Fruit fly (Drosophila melanogaster) whole organism, embryonic: ENCODE data around the gene CG11997.

Experiments
- Abd-B ChIP-seq: fragments of 200-800 bp; sonication (Bioruptor generic); optimal IDR thresholded peaks from 2 replicates; lab custom pipeline; 2018; ENCODE audit warnings: missing biosample characterization, mild to moderate bottlenecking, missing genetic modification characterization, moderate library complexity
- Atf-2 ChIP-seq: fragments of 200-800 bp; sonication (Bioruptor generic); optimal IDR thresholded peaks from 2 replicates; lab custom pipeline; 2016; ENCODE audit warnings: missing biosample characterization, missing genetic modification characterization
- CG10209 ChIP-seq: fragments of 200-800 bp; sonication (Bioruptor generic); optimal IDR thresholded peaks from 3 replicates; lab custom pipeline; 2017; ENCODE audit warnings: missing biosample characterization, mild to moderate bottlenecking, missing genetic modification characterization, missing genetic modification reagents
- CG10462 ChIP-seq: fragments of 200-800 bp; sonication (Bioruptor generic); optimal IDR thresholded peaks from 2 replicates; lab custom pipeline; 2016; ENCODE audit warnings: missing biosample characterization, missing genetic modification characterization
- CG10543 ChIP-seq: fragments of 200-800 bp; sonication (Bioruptor generic); optimal IDR thresholded peaks from 3 replicates; lab custom pipeline; 2017; ENCODE audit warnings: missing biosample characterization, mild to moderate bottlenecking, missing genetic modification characterization, moderate library complexity
- CG11695 ChIP-seq: fragments of 200-800 bp; sonication (Bioruptor generic); IDR thresholded peaks from 3 replicates; pipeline ENCODE4 v1.3.6; 2022; ENCODE audit warnings: missing biosample characterization, missing genetic modification characterization
- CG12104 ChIP-seq: fragments of 200-800 bp; sonication (Bioruptor generic); optimal IDR thresholded peaks from 3 replicates; lab custom pipeline; 2016; ENCODE audit warnings: missing biosample characterization, missing genetic modification characterization
- CG12236 ChIP-seq: fragments of 200-800 bp; sonication (Bioruptor generic); optimal IDR thresholded peaks from 2 replicates; lab custom pipeline; 2016; ENCODE audit warnings: missing biosample characterization, missing genetic modification characterization
- CG1233 ChIP-seq: fragments of 200-800 bp; sonication (Bioruptor generic); optimal IDR thresholded peaks from 4 replicates; lab custom pipeline; 2018; ENCODE audit warnings: missing biosample characterization, mild to moderate bottlenecking, missing genetic modification characterization
- CG16815 ChIP-seq: fragments of 200-800 bp; sonication (Bioruptor generic); optimal IDR thresholded peaks from 3 replicates; lab custom pipeline; 2017; ENCODE audit warnings: missing biosample characterization, mild to moderate bottlenecking, missing genetic modification characterization
- CG2116 ChIP-seq: fragments of 200-800 bp; sonication (Bioruptor generic); optimal IDR thresholded peaks from 3 replicates; lab custom pipeline; 2018; ENCODE audit warnings: missing biosample characterization, mild to moderate bottlenecking, missing genetic modification characterization
- CG2678 ChIP-seq: fragments of 200-800 bp; sonication (Bioruptor generic); optimal IDR thresholded peaks from 3 replicates; lab custom pipeline; 2019; ENCODE audit warnings: missing biosample characterization, mild to moderate bottlenecking, missing genetic modification characterization, moderate library complexity
- CG3163 ChIP-seq: fragments of 200-800 bp; sonication (Bioruptor generic); optimal IDR thresholded peaks from 3 replicates; lab custom pipeline; 2016; ENCODE audit warnings: missing biosample characterization, missing genetic modification characterization
- CG34422 ChIP-seq: fragments of 200-800 bp; sonication (Bioruptor generic); IDR thresholded peaks from 3 replicates; pipeline ENCODE4 v1.3.6; 2022; ENCODE audit warnings: missing biosample characterization, missing genetic modification characterization
- CG4360 ChIP-seq: fragments of 200-800 bp; sonication (Bioruptor generic); IDR thresholded peaks from 2 replicates; pipeline ENCODE4 v1.3.6; 2022; ENCODE audit warnings: missing biosample characterization, missing genetic modification characterization
- CG8281 ChIP-seq: fragments of 200-800 bp; sonication (Bioruptor generic); optimal IDR thresholded peaks from 2 replicates; lab custom pipeline; 2018; ENCODE audit warnings: missing biosample characterization, mild to moderate bottlenecking, missing genetic modification characterization, moderate library complexity
- CG8478 ChIP-seq: fragments of >200 bp; optimal IDR thresholded peaks from 2 replicates; lab custom pipeline; 2018
- CG9932 ChIP-seq: fragments of 200-800 bp; sonication (Bioruptor generic); IDR thresholded peaks from 2 replicates; pipeline ENCODE4 v1.3.6; 2022; ENCODE audit warnings: missing biosample characterization, missing genetic modification characterization
- CHES-1-like ChIP-seq: fragments of 200-800 bp; sonication (Bioruptor generic); optimal IDR thresholded peaks from 2 replicates; lab custom pipeline; 2016; ENCODE audit warnings: missing biosample characterization, missing genetic modification characterization
- Dip3 ChIP-seq: fragments of 200-800 bp; sonication (Bioruptor generic); optimal IDR thresholded peaks from 3 replicates; lab custom pipeline; 2016; ENCODE audit warnings: missing biosample characterization, missing genetic modification characterization
- GATAe ChIP-seq: fragments of 200-800 bp; sonication (Bioruptor generic); conservative IDR thresholded peaks from 2 replicates; pipeline ENCODE4 v1.3.6; 2022; ENCODE audit warnings: missing biosample characterization, missing genetic modification characterization
- HmgZ ChIP-seq: fragments of 200-800 bp; sonication (Bioruptor generic); optimal IDR thresholded peaks from 2 replicates; lab custom pipeline; 2018; ENCODE audit warnings: missing biosample characterization, mild to moderate bottlenecking, missing genetic modification characterization
- Hr51 ChIP-seq, 2 experiments: fragments of 200-800 bp; sonication (Bioruptor generic); optimal IDR thresholded peaks; 2 replicates in 1 of 2; 3 replicates in 1 of 2; lab custom pipeline; 2016 to 2018; ENCODE audit warnings: missing biosample characterization in 2 of 2, missing genetic modification characterization in 2 of 2, mild to moderate bottlenecking in 1 of 2, moderate library complexity in 1 of 2
- Hr78 ChIP-seq, 2 experiments: fragments of 200-800 bp in 1 of 2; fragments of >200 bp in 1 of 2; sonication (Bioruptor generic) in 1 of 2; optimal IDR thresholded peaks; 2 replicates each; lab custom pipeline; 2017 to 2019; ENCODE audit warnings: missing biosample characterization in 2 of 2, missing genetic modification characterization in 2 of 2, mild to moderate bottlenecking in 1 of 2, moderate library complexity in 1 of 2
- MBD-R2 ChIP-seq: fragments of 200-800 bp; sonication (Bioruptor generic); IDR thresholded peaks from 2 replicates; pipeline ENCODE4 v1.3.6; 2022; ENCODE audit warnings: missing biosample characterization, missing genetic modification characterization
- Rfx ChIP-seq: fragments of 200-800 bp; sonication (Bioruptor generic); IDR thresholded peaks from 2 replicates; pipeline ENCODE4 v1.3.6; 2022; ENCODE audit warnings: missing biosample characterization, missing genetic modification characterization
- Side ChIP-seq: fragments of 200-800 bp; sonication (Bioruptor generic); optimal IDR thresholded peaks from 2 replicates; lab custom pipeline; 2016; ENCODE audit warnings: missing biosample characterization, missing genetic modification characterization
- Trl ChIP-seq, 3 experiments: fragments of >200 bp in 2 of 3; fragments of 200-800 bp in 1 of 3; sonication (Bioruptor generic) in 1 of 3; optimal IDR thresholded peaks; 2 replicates in 1 of 3; 3 replicates in 2 of 3; lab custom pipeline; 2016 to 2017; ENCODE audit warnings: missing biosample characterization in 1 of 3, missing genetic modification characterization in 1 of 3
- bsh ChIP-seq, 2 experiments: fragments of 200-800 bp; sonication (Bioruptor generic); optimal IDR thresholded peaks; 2 replicates each; lab custom pipeline; 2017 to 2018; ENCODE audit warnings: mild to moderate bottlenecking in 2 of 2, missing biosample characterization in 2 of 2, missing genetic modification characterization in 2 of 2, moderate library complexity in 1 of 2
- crc ChIP-seq: fragments of 200-800 bp; sonication (Bioruptor generic); optimal IDR thresholded peaks from 2 replicates; lab custom pipeline; 2016; ENCODE audit warnings: missing biosample characterization, missing genetic modification characterization
- eve ChIP-seq, 2 experiments: fragments of >200 bp; optimal IDR thresholded peaks; 2 replicates each; lab custom pipeline; 2017; ENCODE audit warnings: missing biosample characterization in 2 of 2, missing genetic modification characterization in 2 of 2
- gsb ChIP-seq: fragments of 200-800 bp; sonication (Bioruptor generic); IDR thresholded peaks from 2 replicates; pipeline ENCODE4 v1.3.6; 2022; ENCODE audit warnings: missing biosample characterization, missing genetic modification characterization
- lbe ChIP-seq: fragments of 200-800 bp; sonication (Bioruptor generic); optimal IDR thresholded peaks from 2 replicates; lab custom pipeline; 2016; ENCODE audit warnings: missing biosample characterization, mild to moderate bottlenecking, missing genetic modification characterization
- lola ChIP-seq, 3 experiments: fragments of >200 bp in 2 of 3; fragments of 200-800 bp in 1 of 3; sonication (Bioruptor generic) in 1 of 3; optimal IDR thresholded peaks; 2 replicates each; lab custom pipeline; 2017 to 2019; ENCODE audit warnings: missing biosample characterization in 3 of 3, missing genetic modification characterization in 3 of 3, mild to moderate bottlenecking in 1 of 3, moderate library complexity in 1 of 3
- mld ChIP-seq: fragments of 200-800 bp; sonication (Bioruptor generic); IDR thresholded peaks from 3 replicates; pipeline ENCODE4 v1.3.6; 2022; ENCODE audit warnings: missing biosample characterization, missing genetic modification characterization; ENCODE audit not compliant: partially characterized antibody
- nom ChIP-seq: fragments of 200-800 bp; sonication (Bioruptor generic); optimal IDR thresholded peaks from 2 replicates; lab custom pipeline; 2017; ENCODE audit warnings: missing biosample characterization, missing genetic modification characterization, mild to moderate bottlenecking, moderate library complexity, missing genetic modification reagents
- org-1 ChIP-seq: fragments of 200-800 bp; sonication (Bioruptor generic); optimal IDR thresholded peaks from 2 replicates; lab custom pipeline; 2017; ENCODE audit warnings: missing biosample characterization, missing genetic modification characterization
- phol ChIP-seq: fragments of 200-800 bp; sonication (Bioruptor generic); optimal IDR thresholded peaks from 3 replicates; lab custom pipeline; 2018; ENCODE audit warnings: missing biosample characterization, mild to moderate bottlenecking, missing genetic modification characterization, moderate library complexity
- pros ChIP-seq: fragments of 200-800 bp; sonication (Bioruptor generic); optimal IDR thresholded peaks from 3 replicates; lab custom pipeline; 2019; ENCODE audit warnings: missing biosample characterization, mild to moderate bottlenecking, missing genetic modification characterization, moderate library complexity
- sens ChIP-seq: fragments of 200-800 bp; sonication (Bioruptor generic); peaks from one replicate; lab custom pipeline; 2016; ENCODE audit warnings: missing biosample characterization, missing genetic modification characterization
- sens-2 ChIP-seq: fragments of 200-800 bp; sonication (Bioruptor generic); IDR thresholded peaks from 2 replicates; pipeline ENCODE4 v1.3.6; 2022; ENCODE audit warnings: missing biosample characterization, missing genetic modification characterization
- seq ChIP-seq: fragments of 200-800 bp; sonication (Bioruptor generic); IDR thresholded peaks from 2 replicates; pipeline ENCODE4 v1.3.6; 2022; ENCODE audit warnings: missing biosample characterization, missing genetic modification characterization
- sisA ChIP-seq: fragments of 200-800 bp; sonication (Bioruptor generic); IDR thresholded peaks from 2 replicates; pipeline ENCODE4 v1.3.6; 2022; ENCODE audit warnings: missing biosample characterization, missing genetic modification characterization
- stwl ChIP-seq: fragments of 200-800 bp; sonication (Bioruptor generic); optimal IDR thresholded peaks from 3 replicates; lab custom pipeline; 2018; ENCODE audit warnings: missing biosample characterization, mild to moderate bottlenecking, missing genetic modification characterization, moderate library complexity
- twi ChIP-seq: fragments of 200-800 bp; optimal IDR thresholded peaks from 2 replicates; lab custom pipeline; 2019; ENCODE audit warnings: missing biosample characterization, mild to moderate bottlenecking, missing genetic modification characterization, moderate library complexity
- unc-4 ChIP-seq: fragments of 200-800 bp; sonication (Bioruptor generic); IDR thresholded peaks from 2 replicates; pipeline ENCODE4 v1.3.6; 2022; ENCODE audit warnings: missing biosample characterization, missing genetic modification characterization; ENCODE audit not compliant: partially characterized antibody
- vfl ChIP-seq: fragments of 200-800 bp; sonication (Bioruptor generic); optimal IDR thresholded peaks from 2 replicates; lab custom pipeline; 2016; ENCODE audit warnings: missing biosample characterization, missing genetic modification characterization
- yki ChIP-seq: fragments of >200 bp; optimal IDR thresholded peaks from 3 replicates; lab custom pipeline; 2018
- zen2 ChIP-seq: fragments of 200-800 bp; sonication (Bioruptor generic); IDR thresholded peaks from 3 replicates; pipeline ENCODE4 v1.3.6; 2022; ENCODE audit warnings: missing biosample characterization, missing genetic modification characterization; ENCODE audit not compliant: partially characterized antibody

CG11997 gene

dm6 chr3R:9222355-9222754, 45.0 kb downstream of the CG11997 start:
- TF ChIP-seq nom (GFP tag; lab: Kevin White, UChicago) (peak; percentile 31), bsh (GFP tag; optimal IDR thresholded peaks at IDR 0.05; lab: Kevin White, UChicago) (peak in 1 of 2 experiments; percentile 41), seq (GFP tag; lab: Robert Waterston, UW) (no peak)

dm6 chr3R:9224807-9225206, 47.5 kb downstream of the CG11997 start:
- TF ChIP-seq gsb (GFP tag; lab: Robert Waterston, UW) = no peak
- TF ChIP-seq CG12236 = peak; percentile 31
- peak; percentile 40 for TF ChIP-seq CG1233
- peak; percentile 63 for TF ChIP-seq CG10462 (GFP tag; lab: Kevin White, UChicago)
- peak; percentile 62 for TF ChIP-seq Abd-B (GFP tag; lab: Kevin White, UChicago)
- TF ChIP-seq MBD-R2 = no peak
- no peak for TF ChIP-seq eve (GFP tag; optimal IDR thresholded peaks at IDR 0.05; lab: Kevin White, UChicago)
- no peak for TF ChIP-seq crc
- TF ChIP-seq CG10543 (GFP tag; lab: Kevin White, UChicago) = no peak
- TF ChIP-seq sens-2 (GFP tag; lab: Robert Waterston, UW) = no peak
- TF ChIP-seq lbe (GFP tag; lab: Kevin White, UChicago) = no peak
- no peak for TF ChIP-seq zen2 (GFP tag; lab: Robert Waterston, UW)
- no peak for TF ChIP-seq Trl (optimal IDR thresholded peaks at IDR 0.05; lab: Kevin White, UChicago)
- peak; percentile 56 for TF ChIP-seq Trl (GFP tag; optimal IDR thresholded peaks at IDR 0.05; lab: Kevin White, UChicago)
- 0 out of 2 replicates have a peak, but pooled peaks have one; percentile 6 for TF ChIP-seq CG4360 (GFP tag; lab: Robert Waterston, UW)
- TF ChIP-seq CG34422 (GFP tag; lab: Robert Waterston, UW) = peak; percentile 61; the same call in 2 of the 3 replicates
- peak; percentile 41 for TF ChIP-seq CG9932
- peak in 1 of 3 experiments; percentile 53 for TF ChIP-seq lola (GFP tag; optimal IDR thresholded peaks at IDR 0.05; lab: Kevin White, UChicago)
- TF ChIP-seq Rfx (GFP tag; lab: Robert Waterston, UW) = peak; percentile 65
- TF ChIP-seq phol (tag; lab: Kevin White, UChicago) = peak; percentile 69
- peak; percentile 75; the same call in 1 of the 2 replicates for TF ChIP-seq sisA (GFP tag; lab: Robert Waterston, UW)
- TF ChIP-seq CG11695 (GFP tag; lab: Robert Waterston, UW) = peak; percentile 87
- TF ChIP-seq CG10209 (GFP tag; lab: Kevin White, UChicago) = peak; percentile 59
- TF ChIP-seq vfl (GFP tag; lab: Kevin White, UChicago) = no peak
- TF ChIP-seq CG8281 = peak; percentile 35
- TF ChIP-seq CG8478 = no peak
- no peak for TF ChIP-seq pros (GFP tag; lab: Kevin White, UChicago)
- TF ChIP-seq Hr78 (GFP tag; optimal IDR thresholded peaks at IDR 0.05; lab: Kevin White, UChicago) = no peak
- peak; percentile 94 for TF ChIP-seq sens (GFP tag; lab: Kevin White, UChicago)
- no peak for TF ChIP-seq unc-4 (GFP tag; lab: Robert Waterston, UW)
- no peak for TF ChIP-seq CHES-1-like (GFP tag; lab: Kevin White, UChicago)
- peak; percentile 65 for TF ChIP-seq CG12104 (GFP tag; lab: Kevin White, UChicago)
- TF ChIP-seq Atf-2 (GFP tag; lab: Kevin White, UChicago) = peak; percentile 52
- peak; percentile 65 for TF ChIP-seq CG2678 (tag; lab: Kevin White, UChicago)
- no peak for TF ChIP-seq HmgZ (tag; lab: Kevin White, UChicago)
- peak; percentile 45 for TF ChIP-seq Side (GFP tag; lab: Kevin White, UChicago)
- no peak for TF ChIP-seq GATAe (GFP tag; lab: Robert Waterston, UW)
- no peak for TF ChIP-seq mld (GFP tag; lab: Robert Waterston, UW)
- no peak for TF ChIP-seq org-1 (GFP tag; lab: Kevin White, UChicago)
- peak; percentile 19 for TF ChIP-seq CG3163
- TF ChIP-seq twi (tag; lab: Kevin White, UChicago) = peak; percentile 59
- peak; percentile 26 for TF ChIP-seq CG2116
- peak in 1 of 2 experiments; percentile 77 for TF ChIP-seq Hr51 (GFP tag; optimal IDR thresholded peaks at IDR 0.05; lab: Kevin White, UChicago)
- no peak for TF ChIP-seq CG16815
- no peak for TF ChIP-seq yki (lab: Kevin White, UChicago)
- TF ChIP-seq Dip3 (GFP tag; lab: Kevin White, UChicago) = peak; percentile 3
- peak; percentile 13 for TF ChIP-seq stwl (tag; lab: Kevin White, UChicago)
